Worm (Caenorhabditis elegans): ENCODE data around the gene nlt-1.

Gene nlt-1

DNA sequence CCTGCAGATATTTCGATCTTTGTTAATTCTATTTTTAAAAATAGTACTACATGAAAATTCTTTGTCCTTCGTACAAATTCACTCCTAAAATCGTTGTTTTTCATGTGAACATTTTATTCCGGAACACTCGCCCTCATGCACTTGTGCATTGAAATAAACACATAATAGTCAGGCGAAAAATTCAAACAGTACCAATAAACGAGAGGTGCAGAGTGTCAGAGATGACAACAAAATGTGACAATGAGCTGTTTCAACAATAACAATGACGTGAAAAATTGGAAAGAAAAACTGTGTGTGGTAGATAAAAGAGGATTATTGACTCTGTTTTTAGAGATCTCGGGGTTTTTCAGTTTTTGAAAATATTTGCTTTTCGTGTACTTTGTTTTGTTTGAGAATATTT lies 27.3 kb upstream of the nlt-1 start, which contains the start of gene F52H3.6:
Gene F52H3.6 (minus strand): TSS at position 228 of the 400 bp plus-strand sequence.
- no peak for TF ChIP-seq F10B5.3 (tag; optimal IDR thresholded peaks at IDR 0.05)
- TF ChIP-seq nhr-10 (tag; optimal IDR thresholded peaks at IDR 0.05): no peak
- peak in 1 of 2 experiments; percentile 21 for TF ChIP-seq hif-1 (tag; optimal IDR thresholded peaks at IDR 0.05)
- peak; percentile 57 for TF ChIP-seq dve-1 (tag; optimal IDR thresholded peaks at IDR 0.05; ENCODE audit: insufficient read depth)
- peak; percentile 54 for TF ChIP-seq hlh-30 (tag; optimal IDR thresholded peaks at IDR 0.05; ENCODE audit: insufficient read depth)
- TF ChIP-seq dmd-6 (GFP tag; IDR thresholded peaks at IDR 0.05): 0 out of 2 replicates have a peak, but pooled peaks have one; percentile 6
- peak; percentile 55 for TF ChIP-seq hlh-11 (tag; optimal IDR thresholded peaks at IDR 0.05)
- no peak for TF ChIP-seq pha-4 (GFP tag; IDR thresholded peaks at IDR 0.05)
- peak; percentile 17 for TF ChIP-seq pha-4 (tag; optimal IDR thresholded peaks at IDR 0.05)
- TF ChIP-seq daf-16 (GFP tag; optimal IDR thresholded peaks at IDR 0.05): no peak
- peak; percentile 97 for TF ChIP-seq daf-16 (tag; optimal IDR thresholded peaks at IDR 0.05)
- TF ChIP-seq nhr-28 (tag; optimal IDR thresholded peaks at IDR 0.05): peak; percentile 9
- peak; percentile 55 for TF ChIP-seq nhr-77 (tag; optimal IDR thresholded peaks at IDR 0.05)

ce11 chrII:10025059-10025458 lies 24.1 kb upstream of the nlt-1 start:
- TF ChIP-seq nhr-11 (tag; optimal IDR thresholded peaks at IDR 0.05) (peak; percentile 25), unc-62 (GFP tag; optimal IDR thresholded peaks at IDR 0.05 in 1 of 2) (peak in 1 of 2 experiments; percentile 13), unc-62 (tag; optimal IDR thresholded peaks at IDR 0.05) (no peak), ama-1 (optimal IDR thresholded peaks at IDR 0.05) (no peak), nhr-28 (tag; optimal IDR thresholded peaks at IDR 0.05) (no peak), aha-1 (tag) (peak; percentile 45)

ce11 chrII:10021749-10022148 lies 20.8 kb upstream of the nlt-1 start:
- no peak for TF ChIP-seq dmd-6 (GFP tag; IDR thresholded peaks at IDR 0.05)
- peak; percentile 44 for TF ChIP-seq fkh-10 (GFP tag; optimal IDR thresholded peaks at IDR 0.05)
- TF ChIP-seq ces-1 (GFP tag; optimal IDR thresholded peaks at IDR 0.05): peak; percentile 9

DNA sequence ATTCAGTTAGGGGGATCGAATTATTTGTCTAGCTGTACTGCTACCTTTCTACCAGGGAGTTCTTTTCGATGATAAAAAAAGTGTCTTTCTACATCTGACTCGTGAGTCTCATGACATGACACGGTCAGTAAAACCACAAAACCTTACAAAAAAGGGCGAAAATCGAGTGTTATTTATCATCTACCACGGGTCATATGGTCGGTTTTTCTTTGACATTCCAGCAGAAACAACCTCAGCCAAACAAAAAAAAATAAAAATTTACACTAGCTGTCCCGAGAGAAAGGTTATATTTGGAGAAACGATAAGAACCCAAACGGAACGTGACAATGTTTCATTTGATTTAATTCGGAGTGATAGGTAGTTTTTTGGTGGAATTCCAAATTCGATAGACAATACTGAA lies 18.7 kb upstream of the nlt-1 start:
- TF ChIP-seq fos-1 (tag; optimal IDR thresholded peaks at IDR 0.05): no peak
- TF ChIP-seq mes-2 (tag; optimal IDR thresholded peaks at IDR 0.05; ENCODE audit: poor library complexity, severe bottlenecking): no peak
- TF ChIP-seq F44E2.7 (GFP tag; IDR thresholded peaks at IDR 0.05): no peak
- TF ChIP-seq daf-19 (GFP tag; conservative IDR thresholded peaks at IDR 0.05): no peak
- TF ChIP-seq dmd-6 (GFP tag; IDR thresholded peaks at IDR 0.05): peak; percentile 62
- no peak for TF ChIP-seq nhr-10 (tag; optimal IDR thresholded peaks at IDR 0.05)
- no peak for TF ChIP-seq hif-1 (tag; optimal IDR thresholded peaks at IDR 0.05)
- TF ChIP-seq ZK337.2 (GFP tag; IDR thresholded peaks at IDR 0.05): no peak
- TF ChIP-seq nhr-28 (tag; optimal IDR thresholded peaks at IDR 0.05): peak; percentile 72
- no peak for TF ChIP-seq egl-43 (GFP tag; IDR thresholded peaks at IDR 0.05)
- TF ChIP-seq dmd-8 (GFP tag; IDR thresholded peaks at IDR 0.05): no peak
- TF ChIP-seq gei-8 (GFP tag; optimal IDR thresholded peaks at IDR 0.05): no peak
- TF ChIP-seq madf-5 (GFP tag; IDR thresholded peaks at IDR 0.05): no peak
- TF ChIP-seq ceh-82 (tag; optimal IDR thresholded peaks at IDR 0.05): no peak
- TF ChIP-seq unc-39 (tag; optimal IDR thresholded peaks at IDR 0.05): no peak
- TF ChIP-seq mdt-29 (GFP tag; IDR thresholded peaks at IDR 0.05): no peak
- TF ChIP-seq cey-2 (tag; optimal IDR thresholded peaks at IDR 0.05; ENCODE audit: borderline replicate concordance, insufficient read depth): peak; percentile 54
- no peak for TF ChIP-seq mep-1 (tag; optimal IDR thresholded peaks at IDR 0.05)
- TF ChIP-seq saeg-2 (GFP tag; IDR thresholded peaks at IDR 0.05): no peak
- TF ChIP-seq hmg-1.1 (GFP tag; IDR thresholded peaks at IDR 0.05): no peak
- TF ChIP-seq D1046.2 (GFP tag; IDR thresholded peaks at IDR 0.05): no peak
- TF ChIP-seq egl-27 (tag; optimal IDR thresholded peaks at IDR 0.05): no peak
- TF ChIP-seq dve-1 (tag; optimal IDR thresholded peaks at IDR 0.05; ENCODE audit: insufficient read depth): peak; percentile 18
- TF ChIP-seq arid-1 (GFP tag; conservative IDR thresholded peaks at IDR 0.05): no peak
- peak; percentile 56; the same call in 1 of the 2 replicates for TF ChIP-seq ceh-20 (GFP tag; IDR thresholded peaks at IDR 0.05)
- TF ChIP-seq mxl-3 (GFP tag; optimal IDR thresholded peaks at IDR 0.05): no peak
- TF ChIP-seq daf-16 (GFP tag; optimal IDR thresholded peaks at IDR 0.05): no peak
- TF ChIP-seq daf-16 (tag; optimal IDR thresholded peaks at IDR 0.05): no peak
- TF ChIP-seq F49E8.2 (tag; optimal IDR thresholded peaks at IDR 0.05; ENCODE audit: borderline replicate concordance): no peak
- peak in 1 of 2 experiments; percentile 7 for TF ChIP-seq mdl-1 (tag; optimal IDR thresholded peaks at IDR 0.05)
- TF ChIP-seq tra-1 (GFP tag; IDR thresholded peaks at IDR 0.05): peak; percentile 52; the same call in 1 of the 2 replicates
- no peak for TF ChIP-seq lsy-2 (tag; optimal IDR thresholded peaks at IDR 0.05)

Measured in whole organism, L4 larva.